Fruit fly (Drosophila melanogaster) whole organism, embryonic: ENCODE data around the gene Hacd1.

Experiments
- CG10959 ChIP-seq: fragments of 200-800 bp; sonication (Bioruptor generic); IDR thresholded peaks from 2 replicates; pipeline ENCODE4 v1.3.6; 2022; ENCODE audit warnings: missing biosample characterization, missing genetic modification characterization
- CG11456 ChIP-seq: fragments of 200-800 bp; sonication (Bioruptor generic); IDR thresholded peaks from 3 replicates; pipeline ENCODE4 v1.3.6; 2022; ENCODE audit warnings: missing biosample characterization, missing genetic modification characterization
- CG12391 ChIP-seq: fragments of 200-800 bp; sonication (Bioruptor generic); optimal IDR thresholded peaks from 3 replicates; lab custom pipeline; 2018; ENCODE audit warnings: missing biosample characterization, mild to moderate bottlenecking, missing genetic modification characterization, moderate library complexity
- CG13624 ChIP-seq: fragments of 200-800 bp; sonication (Bioruptor generic); optimal IDR thresholded peaks from 2 replicates; lab custom pipeline; 2016; ENCODE audit warnings: missing biosample characterization, missing genetic modification characterization
- CG16863 ChIP-seq: fragments of 200-800 bp; sonication (Bioruptor generic); optimal IDR thresholded peaks from 3 replicates; lab custom pipeline; 2016; ENCODE audit warnings: missing biosample characterization, missing genetic modification characterization
- CG17186 ChIP-seq: fragments of 200-800 bp; sonication (Bioruptor generic); optimal IDR thresholded peaks from 3 replicates; lab custom pipeline; 2017; ENCODE audit warnings: missing biosample characterization, missing genetic modification reagents, missing genetic modification characterization
- CG17328 ChIP-seq: fragments of 200-800 bp; sonication (Bioruptor generic); IDR thresholded peaks from 2 replicates; pipeline ENCODE4 v1.3.6; 2022; ENCODE audit warnings: missing biosample characterization, missing genetic modification characterization
- CG2116 ChIP-seq: fragments of 200-800 bp; sonication (Bioruptor generic); optimal IDR thresholded peaks from 3 replicates; lab custom pipeline; 2018; ENCODE audit warnings: missing biosample characterization, mild to moderate bottlenecking, missing genetic modification characterization
- CG31388 ChIP-seq: fragments of 200-800 bp; sonication (Bioruptor generic); optimal IDR thresholded peaks from 2 replicates; lab custom pipeline; 2016; ENCODE audit warnings: missing biosample characterization, missing genetic modification characterization
- CG4328 ChIP-seq: fragments of 200-800 bp; sonication (Bioruptor generic); optimal IDR thresholded peaks from 3 replicates; lab custom pipeline; 2017; ENCODE audit warnings: missing biosample characterization, missing genetic modification reagents, missing genetic modification characterization
- CG4730 ChIP-seq: fragments of 200-800 bp; sonication (Bioruptor generic); IDR thresholded peaks from 2 replicates; pipeline ENCODE4 v1.3.6; 2022; ENCODE audit warnings: missing biosample characterization, missing genetic modification characterization
- CG5180 ChIP-seq: fragments of 200-800 bp; sonication (Bioruptor generic); optimal IDR thresholded peaks from 3 replicates; lab custom pipeline; 2017; ENCODE audit warnings: missing biosample characterization, missing genetic modification characterization, mild to moderate bottlenecking, moderate library complexity, missing genetic modification reagents
- CG8290 ChIP-seq, 3 experiments: fragments of 200-800 bp; sonication (Bioruptor generic); optimal IDR thresholded peaks; 2 replicates each; lab custom pipeline; 2016 to 2019; ENCODE audit warnings: missing biosample characterization in 3 of 3, missing genetic modification characterization in 3 of 3, mild to moderate bottlenecking in 2 of 3, moderate library complexity in 1 of 3
- CG8765 ChIP-seq: fragments of 200-800 bp; sonication (Bioruptor generic); IDR thresholded peaks from 2 replicates; pipeline ENCODE4 v1.3.6; 2022; ENCODE audit warnings: missing biosample characterization, missing genetic modification characterization
- CG9876 ChIP-seq: fragments of 200-800 bp; sonication (Bioruptor generic); optimal IDR thresholded peaks from 2 replicates; lab custom pipeline; 2016; ENCODE audit warnings: missing biosample characterization, missing genetic modification characterization
- CoRest ChIP-seq: fragments of 200-800 bp; sonication (Bioruptor generic); optimal IDR thresholded peaks from 3 replicates; lab custom pipeline; 2018; ENCODE audit warnings: missing biosample characterization, mild to moderate bottlenecking, missing genetic modification characterization, moderate library complexity
- CrebB ChIP-seq: fragments of 200-800 bp; sonication (Bioruptor generic); optimal IDR thresholded peaks from 3 replicates; lab custom pipeline; 2018; ENCODE audit warnings: missing biosample characterization, mild to moderate bottlenecking, missing genetic modification characterization
- HLH3B ChIP-seq: fragments of 200-800 bp; sonication (Bioruptor generic); IDR thresholded peaks from 2 replicates; pipeline ENCODE4 v1.3.6; 2022; ENCODE audit warnings: missing biosample characterization, missing genetic modification characterization
- Hand ChIP-seq: fragments of 200-800 bp; sonication (Bioruptor generic); optimal IDR thresholded peaks from 2 replicates; lab custom pipeline; 2017; ENCODE audit warnings: mild to moderate bottlenecking, missing biosample characterization, missing genetic modification reagents, missing genetic modification characterization
- HmgD ChIP-seq: fragments of 200-800 bp; sonication (Bioruptor generic); optimal IDR thresholded peaks from 3 replicates; lab custom pipeline; 2016; ENCODE audit warnings: missing biosample characterization, missing genetic modification characterization
- Hr3 ChIP-seq: fragments of 200-800 bp; sonication (Bioruptor generic); optimal IDR thresholded peaks from 3 replicates; lab custom pipeline; 2016; ENCODE audit warnings: missing biosample characterization, missing genetic modification characterization
- Hsf ChIP-seq: fragments of 200-800 bp; sonication (Bioruptor generic); optimal IDR thresholded peaks from 3 replicates; lab custom pipeline; 2016; ENCODE audit warnings: missing biosample characterization, missing genetic modification characterization
- Med ChIP-seq: fragments of 200-800 bp; sonication (Bioruptor generic); peaks from one replicate; lab custom pipeline; 2016; ENCODE audit warnings: missing biosample characterization, missing genetic modification characterization, mild to moderate bottlenecking, inconsistent platforms, moderate library complexity
- NFAT ChIP-seq: fragments of 200-800 bp; sonication (Bioruptor generic); IDR thresholded peaks from 2 replicates; pipeline ENCODE4 v1.3.6; 2022; ENCODE audit warnings: missing biosample characterization, missing genetic modification characterization
- NK7.1 ChIP-seq: fragments of 200-800 bp; sonication (Bioruptor generic); optimal IDR thresholded peaks from 3 replicates; lab custom pipeline; 2016; ENCODE audit warnings: missing biosample characterization, missing genetic modification characterization
- PHDP ChIP-seq: fragments of 200-800 bp; sonication (Bioruptor generic); optimal IDR thresholded peaks from 3 replicates; lab custom pipeline; 2018; ENCODE audit warnings: missing biosample characterization, mild to moderate bottlenecking, missing genetic modification characterization, moderate library complexity
- Sox102F ChIP-seq: fragments of 200-800 bp; sonication (Bioruptor generic); optimal IDR thresholded peaks from 2 replicates; lab custom pipeline; 2018; ENCODE audit warnings: missing biosample characterization, mild to moderate bottlenecking, missing genetic modification characterization, moderate library complexity
- Spps ChIP-seq: fragments of 200-800 bp; sonication (Bioruptor generic); optimal IDR thresholded peaks from 2 replicates; lab custom pipeline; 2018; ENCODE audit warnings: missing biosample characterization, mild to moderate bottlenecking, missing genetic modification characterization
- Stat92E ChIP-seq, 3 experiments: fragments of >200 bp in 2 of 3; fragments of 200-800 bp in 1 of 3; sonication (Bioruptor generic) in 1 of 3; optimal IDR thresholded peaks; 2 replicates each; lab custom pipeline; 2017 to 2019; ENCODE audit warnings: missing biosample characterization in 3 of 3, missing genetic modification characterization in 3 of 3, mild to moderate bottlenecking in 1 of 3, moderate library complexity in 1 of 3
- Xrp1 ChIP-seq: fragments of 200-800 bp; sonication (Bioruptor generic); IDR thresholded peaks from 2 replicates; pipeline ENCODE4 v1.3.6; 2022; ENCODE audit warnings: missing biosample characterization, missing genetic modification characterization
- bab2 ChIP-seq: fragments of 200-800 bp; sonication (Bioruptor generic); optimal IDR thresholded peaks from 2 replicates; lab custom pipeline; 2016; ENCODE audit warnings: missing biosample characterization, missing genetic modification characterization
- crol ChIP-seq: fragments of 200-800 bp; sonication (Bioruptor generic); IDR thresholded peaks from 2 replicates; pipeline ENCODE4 v1.3.6; 2022; ENCODE audit warnings: missing biosample characterization, missing genetic modification characterization
- dan ChIP-seq: fragments of 200-800 bp; sonication (Bioruptor generic); IDR thresholded peaks from 2 replicates; pipeline ENCODE4 v1.3.6; 2022; ENCODE audit warnings: missing biosample characterization, missing genetic modification characterization
- dmrt11E ChIP-seq: fragments of 200-800 bp; sonication (Bioruptor generic); optimal IDR thresholded peaks from 3 replicates; lab custom pipeline; 2018; ENCODE audit warnings: missing biosample characterization, mild to moderate bottlenecking, missing genetic modification characterization, moderate library complexity
- fd102C ChIP-seq: fragments of 200-800 bp; sonication (Bioruptor generic); optimal IDR thresholded peaks from 2 replicates; lab custom pipeline; 2018; ENCODE audit warnings: missing biosample characterization, mild to moderate bottlenecking, missing genetic modification characterization, moderate library complexity
- fd96Cb ChIP-seq: fragments of 200-800 bp; sonication (Bioruptor generic); optimal IDR thresholded peaks from 2 replicates; lab custom pipeline; 2018; ENCODE audit warnings: missing biosample characterization, mild to moderate bottlenecking, missing genetic modification characterization, moderate library complexity
- grau ChIP-seq: fragments of 200-800 bp; optimal IDR thresholded peaks from 3 replicates; lab custom pipeline; 2019; ENCODE audit warnings: missing biosample characterization, mild to moderate bottlenecking, missing genetic modification characterization, moderate library complexity
- gsb-n ChIP-seq: fragments of 200-800 bp; sonication (Bioruptor generic); optimal IDR thresholded peaks from 3 replicates; lab custom pipeline; 2018; ENCODE audit warnings: missing biosample characterization, mild to moderate bottlenecking, missing genetic modification characterization
- hth ChIP-seq: fragments of >200 bp; optimal IDR thresholded peaks from 2 replicates; lab custom pipeline; 2017; ENCODE audit warnings: inconsistent platforms
- inv ChIP-seq: fragments of 200-800 bp; sonication (Bioruptor generic); IDR thresholded peaks from 2 replicates; pipeline ENCODE4 v1.3.6; 2022; ENCODE audit warnings: missing biosample characterization, missing genetic modification characterization; ENCODE audit not compliant: partially characterized antibody
- jigr1 ChIP-seq: fragments of 200-800 bp; sonication (Bioruptor generic); IDR thresholded peaks from 3 replicates; pipeline ENCODE4 v1.3.6; 2022; ENCODE audit warnings: missing biosample characterization, missing genetic modification characterization
- psq ChIP-seq: fragments of 200-800 bp; sonication (Bioruptor generic); optimal IDR thresholded peaks from 2 replicates; lab custom pipeline; 2017; ENCODE audit warnings: missing biosample characterization, missing genetic modification characterization
- schlank ChIP-seq: fragments of 200-800 bp; sonication (Bioruptor generic); optimal IDR thresholded peaks from 2 replicates; lab custom pipeline; 2018; ENCODE audit warnings: missing biosample characterization, mild to moderate bottlenecking, missing genetic modification characterization
- sens-2 ChIP-seq: fragments of 200-800 bp; sonication (Bioruptor generic); IDR thresholded peaks from 2 replicates; pipeline ENCODE4 v1.3.6; 2022; ENCODE audit warnings: missing biosample characterization, missing genetic modification characterization
- seq ChIP-seq: fragments of 200-800 bp; sonication (Bioruptor generic); IDR thresholded peaks from 2 replicates; pipeline ENCODE4 v1.3.6; 2022; ENCODE audit warnings: missing biosample characterization, missing genetic modification characterization
- slbo ChIP-seq: fragments of 200-800 bp; sonication (Bioruptor generic); IDR thresholded peaks from 2 replicates; pipeline ENCODE4 v1.3.6; 2022; ENCODE audit warnings: missing biosample characterization, missing genetic modification characterization
- sqz ChIP-seq: fragments of 200-800 bp; sonication (Bioruptor generic); optimal IDR thresholded peaks from 3 replicates; lab custom pipeline; 2018; ENCODE audit warnings: missing biosample characterization, mild to moderate bottlenecking, missing genetic modification characterization
- tap ChIP-seq: fragments of 200-800 bp; optimal IDR thresholded peaks from 3 replicates; lab custom pipeline; 2019; ENCODE audit warnings: missing biosample characterization, mild to moderate bottlenecking, missing genetic modification characterization, moderate library complexity
- tup ChIP-seq: fragments of 200-800 bp; sonication (Bioruptor generic); optimal IDR thresholded peaks from 2 replicates; lab custom pipeline; 2016; ENCODE audit warnings: missing biosample characterization, mild to moderate bottlenecking, missing genetic modification characterization, moderate library complexity
- vnd ChIP-seq: fragments of 200-800 bp; sonication (Bioruptor generic); IDR thresholded peaks from 3 replicates; pipeline ENCODE4 v1.3.6; 2022; ENCODE audit warnings: missing biosample characterization, missing genetic modification characterization; ENCODE audit not compliant: partially characterized antibody

Hacd1 gene

dm6 chr2L:11970853-11971397, 31.1 kb downstream of the Hacd1 start (continued):
- TF ChIP-seq dmrt11E (no peak), sens-2 (GFP tag; lab: Robert Waterston, UW) (no peak), CG12391 (no peak), CrebB (tag; lab: Kevin White, UChicago) (peak; percentile 22), fd102C (GFP tag; lab: Kevin White, UChicago) (no peak), Spps (no peak), Hsf (GFP tag; lab: Kevin White, UChicago) (no peak), inv (GFP tag; lab: Robert Waterston, UW) (no peak; the same call in 1 of the 2 replicates), NFAT (0 out of 2 replicates have a peak, but pooled peaks have one; percentile 21), CG8290 (GFP tag; optimal IDR thresholded peaks at IDR 0.05; lab: Kevin White, UChicago) (no peak), CG8290 (tag; optimal IDR thresholded peaks at IDR 0.05; lab: Kevin White, UChicago) (peak in 1 of 2 experiments; percentile 65), sqz (GFP tag; lab: Kevin White, UChicago) (no peak), CoRest (no peak), CG11456 (GFP tag; lab: Robert Waterston, UW) (0 out of 3 replicates have a peak, but pooled peaks have one; percentile 51), Med (GFP tag; lab: Kevin White, UChicago) (peak; percentile 80), CG9876 (GFP tag; lab: Kevin White, UChicago) (no peak), tup (GFP tag; lab: Kevin White, UChicago) (no peak), NK7.1 (GFP tag; lab: Kevin White, UChicago) (no peak), CG13624 (GFP tag; lab: Kevin White, UChicago) (peak; percentile 45), jigr1 (no peak), HmgD (peak; percentile 41), Sox102F (GFP tag; lab: Kevin White, UChicago) (no peak), bab2 (GFP tag; lab: Kevin White, UChicago) (no peak), schlank (tag; lab: Kevin White, UChicago) (peak; percentile 17), gsb-n (peak; percentile 21), tap (tag; lab: Kevin White, UChicago) (no peak), CG5180 (GFP tag; lab: Kevin White, UChicago) (peak; percentile 97), CG4730 (GFP tag; lab: Robert Waterston, UW) (no peak), Xrp1 (GFP tag; lab: Robert Waterston, UW) (no peak), CG17328 (GFP tag; lab: Robert Waterston, UW) (no peak), psq (no peak), vnd (GFP tag; lab: Robert Waterston, UW) (no peak), Stat92E (GFP tag; optimal IDR thresholded peaks at IDR 0.05; lab: Kevin White, UChicago) (no peak), seq (GFP tag; lab: Robert Waterston, UW) (peak; percentile 38; the same call in 1 of the 2 replicates), Hr3 (GFP tag; lab: Kevin White, UChicago) (no peak), CG2116 (GFP tag; lab: Kevin White, UChicago) (no peak), slbo (GFP tag; lab: Robert Waterston, UW) (peak; percentile 59), hth (lab: Kevin White, UChicago) (no peak), CG8765 (GFP tag; lab: Robert Waterston, UW) (no peak), CG17186 (GFP tag; lab: Kevin White, UChicago) (no peak), Hand (no peak), CG16863 (GFP tag; lab: Kevin White, UChicago) (no peak), grau (tag; lab: Kevin White, UChicago) (peak; percentile 76), CG31388 (no peak), HLH3B (GFP tag; lab: Robert Waterston, UW) (peak; percentile 47; the same call in 1 of the 2 replicates), CG10959 (GFP tag; lab: Robert Waterston, UW) (no peak), fd96Cb (tag; lab: Kevin White, UChicago) (no peak), CG4328 (no peak), PHDP (tag; lab: Kevin White, UChicago) (peak; percentile 33), dan (GFP tag; lab: Robert Waterston, UW) (no peak), crol (peak; percentile 48)
